Worm (Caenorhabditis elegans): ENCODE results near the gene ril-2.

ce11 chrV:12590601-12591000, 8.4 kb downstream of the ril-2 start, which contains the start of gene ttr-43:
- TF ChIP-seq hlh-30 (tag; optimal IDR thresholded peaks at IDR 0.05; ENCODE audit: insufficient read depth) (no peak), lin-11 (tag; optimal IDR thresholded peaks at IDR 0.05) (no peak), fkh-10 (GFP tag; optimal IDR thresholded peaks at IDR 0.05) (no peak), tbx-2 (tag; optimal IDR thresholded peaks at IDR 0.05) (no peak), odd-2 (tag; optimal IDR thresholded peaks at IDR 0.05) (no peak), lim-6 (tag; optimal IDR thresholded peaks at IDR 0.05) (no peak), eyg-1 (tag; optimal IDR thresholded peaks at IDR 0.05) (no peak), ceh-31 (tag; optimal IDR thresholded peaks at IDR 0.05) (no peak), ceh-2 (tag; optimal IDR thresholded peaks at IDR 0.05) (no peak)
